Worm (Caenorhabditis elegans) whole organism, L3 larva: ENCODE results near the gene C26B9.6.

ENCODE experiments used
- ama-1 ChIP-seq: fragments of 150-350 bp; optimal IDR thresholded peaks from 2 replicates; lab custom pipeline; 2018
- ceh-16 ChIP-seq: sonication (generic microtip); optimal IDR thresholded peaks from 2 replicates; lab custom pipeline; 2017; ENCODE audit warnings: missing biosample characterization, missing genetic modification characterization
- ceh-9 ChIP-seq: sonication (generic microtip); optimal IDR thresholded peaks from 2 replicates; lab custom pipeline; 2018; ENCODE audit warnings: missing biosample characterization, missing genetic modification characterization
- daf-12 ChIP-seq: fragments of 150-350 bp; optimal IDR thresholded peaks from 2 replicates; lab custom pipeline; 2014; ENCODE audit warnings: missing biosample characterization, missing genetic modification reagents, missing genetic modification characterization
- elt-2 ChIP-seq: sonication (generic microtip); optimal IDR thresholded peaks from 2 replicates; lab custom pipeline; 2016; ENCODE audit warnings: missing genetic modification reagents, mild to moderate bottlenecking, missing genetic modification characterization, missing compliant biosample characterization
- elt-3 ChIP-seq, 3 experiments: fragments of 150-350 bp in 1 of 3; sonication (generic microtip) in 2 of 3; optimal IDR thresholded peaks; 2 replicates in 2 of 3; 4 replicates in 1 of 3; lab custom pipeline; 2014 to 2017; ENCODE audit warnings: missing biosample characterization in 3 of 3, missing genetic modification characterization in 3 of 3
- fkh-10 ChIP-seq: sonication (generic microtip); optimal IDR thresholded peaks from 2 replicates; lab custom pipeline; 2017; ENCODE audit warnings: missing biosample characterization, missing genetic modification reagents, missing genetic modification characterization
- fkh-2 ChIP-seq: fragments of 150-350 bp; optimal IDR thresholded peaks from 2 replicates; lab custom pipeline; 2014; ENCODE audit warnings: missing biosample characterization, missing genetic modification reagents, missing genetic modification characterization
- hmg-11 ChIP-seq: sonication (generic microtip); optimal IDR thresholded peaks from 2 replicates; lab custom pipeline; 2016; ENCODE audit warnings: missing genetic modification characterization, missing compliant biosample characterization
- jun-1 ChIP-seq: fragments of 150-350 bp; optimal IDR thresholded peaks from 2 replicates; lab custom pipeline; 2014; ENCODE audit warnings: missing biosample characterization, missing genetic modification reagents, missing genetic modification characterization
- lin-39 ChIP-seq: fragments of 150-350 bp; optimal IDR thresholded peaks from 2 replicates; lab custom pipeline; 2018; ENCODE audit warnings: missing biosample characterization, missing genetic modification reagents, missing genetic modification characterization
- mdl-1 ChIP-seq: fragments of 150-350 bp; optimal IDR thresholded peaks from 2 replicates; lab custom pipeline; 2014; ENCODE audit warnings: missing biosample characterization, missing genetic modification characterization
- mml-1 ChIP-seq: fragments of 150-350 bp; sonication (generic microtip); optimal IDR thresholded peaks from 3 replicates; lab custom pipeline; 2014; ENCODE audit warnings: missing biosample characterization, missing genetic modification characterization
- nfya-1 ChIP-seq: sonication (generic microtip); optimal IDR thresholded peaks from 2 replicates; lab custom pipeline; 2017; ENCODE audit warnings: missing genetic modification characterization, mild to moderate bottlenecking, missing compliant biosample characterization, antibody characterized with exemption, moderate library complexity; ENCODE audit not compliant: insufficient read depth
- nhr-11 ChIP-seq: fragments of 150-350 bp; optimal IDR thresholded peaks from 2 replicates; lab custom pipeline; 2014; ENCODE audit warnings: missing biosample characterization, missing genetic modification characterization
- nhr-12 ChIP-seq: fragments of 150-350 bp; optimal IDR thresholded peaks from 2 replicates; lab custom pipeline; 2014; ENCODE audit warnings: missing biosample characterization, missing genetic modification characterization
- nhr-237 ChIP-seq: fragments of 150-350 bp; optimal IDR thresholded peaks from 2 replicates; lab custom pipeline; 2014; ENCODE audit warnings: missing biosample characterization, missing genetic modification characterization
- nhr-28 ChIP-seq: fragments of 150-350 bp; optimal IDR thresholded peaks from 2 replicates; lab custom pipeline; 2014; ENCODE audit warnings: missing biosample characterization, missing genetic modification characterization
- nhr-67 ChIP-seq: fragments of 150-350 bp; optimal IDR thresholded peaks from 2 replicates; lab custom pipeline; 2014; ENCODE audit warnings: missing biosample characterization, missing genetic modification characterization
- nhr-76 ChIP-seq: fragments of 150-350 bp; sonication (generic microtip); optimal IDR thresholded peaks from 5 replicates; lab custom pipeline; 2014; ENCODE audit warnings: missing biosample characterization, missing genetic modification characterization
- nhr-77 ChIP-seq: fragments of 150-350 bp; optimal IDR thresholded peaks from 2 replicates; lab custom pipeline; 2014; ENCODE audit warnings: missing biosample characterization, missing genetic modification characterization
- pha-4 ChIP-seq: fragments of 150-350 bp; optimal IDR thresholded peaks from 2 replicates; lab custom pipeline; 2014; ENCODE audit warnings: missing biosample characterization, missing genetic modification reagents, missing genetic modification characterization
- pqm-1 ChIP-seq: fragments of 150-350 bp; optimal IDR thresholded peaks from 2 replicates; lab custom pipeline; 2017; ENCODE audit warnings: missing biosample characterization, missing genetic modification characterization, inconsistent platforms
- skn-1 ChIP-seq: fragments of 150-350 bp; optimal IDR thresholded peaks from 2 replicates; lab custom pipeline; 2014; ENCODE audit warnings: missing biosample characterization, missing genetic modification characterization
- snpc-4 ChIP-seq: fragments of 150-350 bp; optimal IDR thresholded peaks from 2 replicates; lab custom pipeline; 2014; ENCODE audit warnings: missing biosample characterization, missing genetic modification characterization
- unc-62 ChIP-seq: fragments of 150-350 bp; sonication (generic microtip); optimal IDR thresholded peaks from 4 replicates; lab custom pipeline; 2014; ENCODE audit warnings: missing biosample characterization, missing genetic modification reagents, missing genetic modification characterization
- zag-1 ChIP-seq: fragments of 150-350 bp; optimal IDR thresholded peaks from 2 replicates; lab custom pipeline; 2014; ENCODE audit warnings: missing biosample characterization, missing genetic modification characterization
- ztf-11 ChIP-seq: fragments of 150-350 bp; optimal IDR thresholded peaks from 2 replicates; lab custom pipeline; 2014; ENCODE audit warnings: missing biosample characterization, missing genetic modification characterization

Gene C26B9.6

DNA sequence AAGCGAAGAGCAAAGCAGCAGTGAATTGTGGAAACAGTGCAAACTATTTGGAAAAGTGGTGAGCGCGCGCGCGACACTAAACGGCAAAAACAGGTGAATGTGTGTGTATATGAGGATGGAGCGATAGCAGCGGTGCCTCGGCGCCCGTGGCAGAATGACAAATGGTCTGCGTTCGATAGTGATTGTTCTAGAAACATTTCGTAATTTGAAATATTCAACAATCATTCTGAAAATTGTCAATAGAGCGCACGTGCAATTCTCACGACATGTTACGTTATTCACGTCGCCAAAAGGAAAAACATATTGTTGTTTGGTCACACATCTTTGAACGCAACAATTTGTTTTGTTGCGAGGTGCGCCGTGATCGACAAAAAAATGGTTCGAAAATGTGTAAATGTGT is 20.0 kb upstream of the C26B9.6 start (continued):
- TF ChIP-seq daf-12 (tag; lab: Kevin White, UChicago) (no peak), nhr-12 (tag; lab: Kevin White, UChicago) (no peak), ceh-9 (tag; lab: Kevin White, UChicago) (no peak), unc-62 (GFP tag; lab: Kevin White, UChicago) (no peak), mdl-1 (tag; lab: Kevin White, UChicago) (no peak), elt-2 (tag; lab: Kevin White, UChicago) (peak; percentile 81), ztf-11 (tag; lab: Kevin White, UChicago) (no peak)

DNA sequence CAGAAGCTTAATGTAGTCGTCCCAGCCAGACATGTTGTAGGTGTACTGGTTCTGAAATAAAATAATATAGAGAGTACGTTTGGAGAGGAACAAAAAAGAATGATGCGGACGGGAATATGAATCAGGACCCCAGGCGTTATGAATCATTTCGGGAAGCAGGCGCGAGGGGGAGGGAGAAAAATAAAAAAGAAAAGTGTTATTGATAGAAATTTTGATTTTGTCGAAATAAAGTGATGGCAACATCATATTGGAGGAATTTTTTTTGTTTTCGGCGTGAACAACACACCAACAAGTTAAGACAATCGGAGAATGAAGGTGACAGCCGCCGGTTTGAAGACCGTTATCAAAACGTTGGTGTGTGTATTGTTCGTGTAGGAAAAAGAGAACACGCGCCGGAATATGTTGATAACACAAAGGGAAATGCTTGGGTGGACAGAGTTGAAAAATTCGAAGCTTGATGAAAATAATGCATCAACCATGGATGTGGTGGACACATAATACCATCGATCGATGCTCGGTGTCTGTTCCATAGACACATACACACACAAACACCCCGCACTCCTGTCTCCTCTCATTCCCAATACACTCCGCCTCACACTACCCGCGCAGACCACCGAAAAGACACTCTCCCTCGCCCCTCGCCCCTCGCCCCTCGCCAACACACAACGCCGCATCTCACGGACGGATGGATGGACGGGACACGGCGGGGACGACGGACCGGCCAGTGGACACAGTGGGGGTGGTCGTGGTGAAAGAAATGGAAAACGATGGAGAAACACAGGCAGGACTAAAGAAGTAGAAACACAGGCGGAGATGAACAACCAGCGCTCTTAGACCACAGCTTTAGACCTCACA is 19.0 kb upstream of the C26B9.6 start, which contains the start of gene pfn-2:
TSS of gene pfn-2 (minus strand) at position 51 of the 855 bp plus-strand sequence.
- TF ChIP-seq fkh-10 (GFP tag; lab: Kevin White, UChicago) (no peak), nfya-1 (tag; lab: Kevin White, UChicago) (peak; percentile 40), hmg-11 (tag; lab: Kevin White, UChicago) (peak; percentile 50), skn-1 (tag; lab: Kevin White, UChicago) (peak; percentile 7), elt-2 (tag; lab: Kevin White, UChicago) (peak; percentile 63), nhr-237 (tag; lab: Kevin White, UChicago) (no peak), lin-39 (tag; lab: Kevin White, UChicago) (peak; percentile 60)
- TF ChIP-seq, all 47 proteins: peak for 5

DNA sequence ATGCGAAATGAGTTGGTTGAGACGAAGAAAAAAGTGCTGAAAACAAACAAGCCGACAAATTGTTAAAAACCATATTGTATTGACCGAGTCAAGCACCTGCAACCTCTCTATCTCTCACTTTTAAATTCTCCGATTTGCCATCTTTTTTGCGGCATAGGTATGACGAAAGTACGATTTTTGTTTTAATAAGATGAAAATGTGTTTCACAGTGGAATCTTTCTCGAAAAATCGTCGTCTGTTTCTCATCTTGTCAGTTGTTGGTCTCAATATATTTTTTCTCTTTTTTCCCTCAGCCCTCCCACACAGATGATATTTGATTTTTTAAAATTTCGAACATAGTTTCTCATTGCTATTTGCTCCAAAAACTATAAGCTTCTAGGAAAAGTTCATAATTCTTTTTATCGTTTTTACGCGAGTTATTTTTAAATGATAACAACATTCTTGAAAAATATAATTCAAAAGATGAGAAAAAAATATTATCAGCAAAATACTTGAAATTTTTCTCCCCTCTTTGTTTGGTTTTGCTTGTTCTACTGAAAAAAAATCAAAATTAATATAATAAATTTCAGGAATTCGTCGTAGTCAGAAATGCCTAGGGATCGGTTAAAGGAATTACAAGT is 13.4 kb upstream of the C26B9.6 start, which contains the start of gene syx-3:
TSS of gene syx-3 (plus strand) at position 570 of the 620 bp plus-strand sequence.
- TF ChIP-seq nfya-1 (tag; lab: Kevin White, UChicago) (peak; percentile 2), nhr-76 (tag; lab: Kevin White, UChicago) (no peak), pha-4 (peak; percentile 6), elt-2 (tag; lab: Kevin White, UChicago) (peak; percentile 6), nhr-11 (tag; lab: Kevin White, UChicago) (no peak)

DNA sequence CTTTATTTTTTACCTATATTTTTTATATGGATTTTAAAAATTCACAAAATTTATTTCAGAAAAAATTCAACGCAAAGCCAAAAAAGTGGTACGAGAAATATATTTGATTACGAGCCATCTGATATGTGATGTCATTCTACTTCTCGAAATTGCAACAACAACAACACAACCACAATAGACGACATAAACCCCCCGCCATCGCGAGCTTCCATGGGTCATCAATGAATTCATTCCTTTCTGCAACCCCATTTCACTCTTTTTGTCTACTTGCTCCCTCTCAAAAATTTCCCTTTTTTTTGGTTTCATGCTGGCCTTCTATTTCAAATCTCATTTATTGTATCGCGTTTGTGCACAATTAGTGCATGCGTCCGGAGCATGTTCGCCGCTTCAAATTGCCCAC is 12.6 kb upstream of the C26B9.6 start:
- TF ChIP-seq mml-1 (tag; lab: Kevin White, UChicago): no peak
- no peak for TF ChIP-seq jun-1 (tag; lab: Kevin White, UChicago)
- no peak for TF ChIP-seq elt-3 (tag; optimal IDR thresholded peaks at IDR 0.05; lab: Kevin White, UChicago)
- TF ChIP-seq pqm-1 (tag; lab: Kevin White, UChicago): no peak
- no peak for TF ChIP-seq ceh-16 (tag; lab: Kevin White, UChicago)
- TF ChIP-seq zag-1: no peak
- no peak for TF ChIP-seq unc-62 (GFP tag; lab: Kevin White, UChicago)
- no peak for TF ChIP-seq ama-1 (lab: Kevin White, UChicago)
- TF ChIP-seq elt-2 (tag; lab: Kevin White, UChicago): no peak
- TF ChIP-seq nhr-12 (tag; lab: Kevin White, UChicago): no peak
- TF ChIP-seq nhr-28 (tag; lab: Kevin White, UChicago): no peak
- TF ChIP-seq fkh-2 (tag; lab: Kevin White, UChicago): no peak
- TF ChIP-seq nhr-67: no peak
- TF ChIP-seq ceh-9 (tag; lab: Kevin White, UChicago): no peak
- no peak for TF ChIP-seq skn-1 (tag; lab: Kevin White, UChicago)

DNA sequence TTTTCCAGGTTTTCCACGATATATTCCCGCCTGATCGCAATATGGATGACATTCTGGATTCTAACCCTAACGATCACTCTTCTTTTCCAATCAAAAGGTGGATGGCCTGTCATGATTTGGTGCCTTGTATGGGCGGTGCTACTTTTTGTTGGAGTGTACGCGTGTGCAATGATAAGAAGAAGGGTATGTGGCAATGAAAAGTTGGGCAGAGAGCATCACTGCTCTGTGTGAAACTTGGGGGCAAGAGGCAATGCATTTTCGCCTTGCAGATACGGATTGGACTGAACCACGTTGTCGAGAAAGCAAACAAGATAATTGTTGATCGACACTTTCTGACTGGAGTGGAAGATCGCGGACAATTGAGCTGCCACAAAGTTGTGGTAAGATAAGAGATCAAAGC is 11.0 kb upstream of the C26B9.6 start:
- TF ChIP-seq nhr-77: no peak
- TF ChIP-seq elt-2 (tag; lab: Kevin White, UChicago): peak; percentile 64

DNA sequence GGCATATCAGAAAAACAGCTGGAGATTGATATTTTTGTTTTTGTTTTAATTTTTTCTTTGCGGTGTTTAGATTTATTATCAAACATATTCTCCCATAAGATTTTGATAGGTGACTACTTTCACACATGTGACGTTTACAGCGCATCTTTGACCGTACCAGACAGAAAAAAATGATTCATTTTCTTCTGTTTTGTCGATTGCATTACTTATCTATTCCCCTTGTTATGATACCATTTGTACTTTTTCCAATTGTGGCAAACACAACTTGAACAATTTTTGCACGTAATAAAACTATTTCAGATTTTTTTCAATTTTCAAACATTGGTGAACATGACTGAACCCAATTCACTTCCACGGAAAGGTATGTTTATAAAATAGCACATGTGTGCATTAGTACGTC is 9.0 kb upstream of the C26B9.6 start, which contains the start of gene C26B9.1:
TSS of gene C26B9.1 (plus strand) at position 301 of the 400 bp plus-strand sequence.
- TF ChIP-seq pha-4 (peak; percentile 35), snpc-4 (no peak)
